Worm (Caenorhabditis elegans): ENCODE measurements around the gene F54E7.9.
A peak's percentile ranks its signal among the peaks of the same experiment; 100 is the strongest.

DNA sequence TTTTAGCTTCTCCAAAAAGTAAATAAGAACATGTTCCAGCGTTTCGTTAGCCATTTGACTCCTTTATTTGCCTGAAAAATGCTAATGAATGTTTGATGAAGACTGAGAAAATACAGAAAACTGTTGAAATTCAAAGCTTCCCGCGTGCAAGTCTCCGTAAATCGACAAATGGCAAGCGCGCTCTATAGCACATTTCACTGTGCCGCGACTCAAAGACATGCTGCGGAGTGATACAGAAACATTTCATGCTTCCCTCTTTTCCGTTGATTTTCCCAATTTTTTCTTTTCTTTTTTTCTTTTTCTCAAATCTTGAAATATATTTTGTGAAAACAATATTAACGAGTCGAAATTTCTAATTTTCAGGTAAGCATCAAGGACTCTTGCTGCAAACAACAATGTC, 1.2 kb upstream of the F54E7.9 start, which contains the start of the genes ska-3 and rps-12:
- TF ChIP-seq fos-1 (tag; optimal IDR thresholded peaks at IDR 0.05) (peak; percentile 99), zag-1 (tag; optimal IDR thresholded peaks at IDR 0.05) (peak; percentile 97), lsy-2 (tag; optimal IDR thresholded peaks at IDR 0.05) (peak; percentile 94 to 98), nhr-12 (tag; optimal IDR thresholded peaks at IDR 0.05) (peak; percentile 69), ZK546.5 (tag; optimal IDR thresholded peaks at IDR 0.05) (peak; percentile 91)
